Fruit fly (Drosophila melanogaster) Kc167 (cell line): ENCODE results near the gene CG15247.

Experiments
- Myc ChIP-seq: fragments of >200 bp; optimal IDR thresholded peaks from 2 replicates; lab custom pipeline; 2017; ENCODE audit warnings: missing external identifiers
- Sin3A ChIP-seq: fragments of >200 bp; optimal IDR thresholded peaks from 2 replicates; lab custom pipeline; 2018; ENCODE audit warnings: missing external identifiers
- h ChIP-seq: fragments of >200 bp; optimal IDR thresholded peaks from 3 replicates; lab custom pipeline; 2018; ENCODE audit warnings: missing external identifiers
- insv ChIP-seq: fragments of >200 bp; optimal IDR thresholded peaks from 3 replicates; lab custom pipeline; 2018; ENCODE audit warnings: missing external identifiers
- psq ChIP-seq: fragments of >200 bp; optimal IDR thresholded peaks from 2 replicates; lab custom pipeline; 2017; ENCODE audit warnings: missing external identifiers
- ttk ChIP-seq: sonication (Bioruptor generic); optimal IDR thresholded peaks from 2 replicates; lab custom pipeline; 2017; ENCODE audit warnings: missing external identifiers

CG15247 gene

DNA sequence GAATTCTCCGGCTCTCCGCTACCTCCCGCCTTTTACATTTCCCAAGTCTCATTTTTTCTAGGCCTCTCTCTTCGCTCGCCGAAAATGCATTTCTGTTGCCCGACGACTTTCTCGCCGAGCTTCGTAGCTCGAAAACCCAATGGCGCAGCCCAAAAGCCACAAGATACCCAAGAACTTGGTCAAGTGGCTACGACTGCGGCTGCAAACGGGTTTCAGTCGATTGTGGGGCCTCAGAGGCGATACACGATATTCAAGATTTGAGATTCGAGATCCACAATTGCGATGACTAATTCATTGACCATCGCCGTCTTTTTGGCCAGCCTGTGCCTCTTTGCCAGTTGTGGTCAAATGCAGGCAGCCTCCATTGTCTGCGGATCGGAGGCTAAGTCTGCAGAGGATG is 5.3 kb upstream of the CG15247 start, which contains the start of gene CG9689:
CG9689 (plus strand) TSS at position 208 of the 400 bp plus-strand sequence.
- TF ChIP-seq Myc (lab: Kevin White, UChicago) (no peak), ttk (no peak), h (no peak), insv (lab: Kevin White, UChicago) (no peak), Sin3A (lab: Kevin White, UChicago) (no peak), psq (lab: Kevin White, UChicago) (no peak)

- TF ChIP-seq h (no peak), Myc (lab: Kevin White, UChicago) (no peak), psq (lab: Kevin White, UChicago) (no peak), Sin3A (lab: Kevin White, UChicago) (no peak), insv (lab: Kevin White, UChicago) (no peak), ttk (no peak)
Observed at dm6 chrX:9879570-9879969, 3.1 kb upstream of the CG15247 start, which contains the start of gene CG9686. TSS of gene CG9686 (plus strand) at chrX:9879870.

DNA sequence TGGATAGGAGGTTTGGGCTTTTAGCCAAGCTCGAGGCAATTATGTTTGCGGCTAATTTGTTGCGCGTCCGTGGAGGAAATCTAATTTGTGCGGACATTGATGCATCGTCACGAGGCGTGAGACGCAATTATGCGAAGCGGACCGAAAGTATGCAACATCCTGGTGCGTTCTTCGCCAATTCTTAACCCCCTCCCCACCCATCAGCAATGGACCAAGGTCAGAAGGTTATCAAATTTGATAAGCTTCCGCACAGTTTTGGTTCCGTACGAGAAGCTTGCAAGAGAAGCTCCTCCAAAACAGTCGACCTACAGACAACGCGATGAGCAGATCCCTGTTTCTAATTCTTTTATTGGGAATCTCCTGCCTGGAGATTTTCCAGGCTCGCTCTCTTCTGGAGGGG is 1.7 kb upstream of the CG15247 start, which contains the start of gene CG1468:
CG1468 (plus strand) TSS at position 298 of the 400 bp plus-strand sequence.
- TF ChIP-seq insv (lab: Kevin White, UChicago) (no peak), Sin3A (lab: Kevin White, UChicago) (no peak), h (no peak), ttk (no peak), psq (lab: Kevin White, UChicago) (no peak), Myc (lab: Kevin White, UChicago) (no peak)

dm6 chrX:9877240-9877639 is 768 bp upstream of the CG15247 start:
- TF ChIP-seq insv (lab: Kevin White, UChicago) = no peak
- TF ChIP-seq Sin3A (lab: Kevin White, UChicago) = no peak
- no peak for TF ChIP-seq psq (lab: Kevin White, UChicago)
- TF ChIP-seq h = no peak
- TF ChIP-seq ttk = no peak
- TF ChIP-seq Myc (lab: Kevin White, UChicago) = no peak

- TF ChIP-seq Sin3A (lab: Kevin White, UChicago) (no peak), insv (lab: Kevin White, UChicago) (no peak), Myc (lab: Kevin White, UChicago) (no peak), ttk (no peak), h (no peak), psq (lab: Kevin White, UChicago) (no peak)
Observed at dm6 chrX:9873917-9874316, 2.6 kb downstream of the CG15247 start, which contains the start of gene CG32695. TSS of gene CG32695 (minus strand) at chrX:9874057.

DNA sequence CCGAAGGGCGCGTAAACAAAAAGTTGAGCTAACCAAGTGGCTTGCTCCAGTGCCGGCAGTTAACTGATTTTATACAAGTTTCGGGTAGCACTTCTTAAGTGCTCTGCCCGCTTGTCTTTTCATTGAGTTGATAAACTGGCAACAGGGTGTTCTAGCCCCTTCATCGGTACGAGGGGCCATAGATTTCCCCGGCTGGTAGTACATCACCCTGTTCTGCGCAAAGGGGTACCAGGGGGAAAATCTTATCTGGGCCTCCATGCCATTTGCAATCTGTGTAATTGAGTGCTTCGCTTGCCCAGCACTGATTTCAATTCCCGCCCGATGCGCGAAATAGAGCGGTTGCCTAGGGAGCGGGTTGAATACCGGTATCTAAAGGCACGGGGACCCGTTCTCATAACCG is 4.8 kb downstream of the CG15247 start, which contains the start of gene CG45061:
CG45061 (minus strand) TSS at position 71 of the 400 bp plus-strand sequence.
- TF ChIP-seq Myc (lab: Kevin White, UChicago) = no peak
- TF ChIP-seq insv (lab: Kevin White, UChicago) = no peak
- no peak for TF ChIP-seq h
- no peak for TF ChIP-seq psq (lab: Kevin White, UChicago)
- no peak for TF ChIP-seq ttk
- TF ChIP-seq Sin3A (lab: Kevin White, UChicago) = no peak

DNA sequence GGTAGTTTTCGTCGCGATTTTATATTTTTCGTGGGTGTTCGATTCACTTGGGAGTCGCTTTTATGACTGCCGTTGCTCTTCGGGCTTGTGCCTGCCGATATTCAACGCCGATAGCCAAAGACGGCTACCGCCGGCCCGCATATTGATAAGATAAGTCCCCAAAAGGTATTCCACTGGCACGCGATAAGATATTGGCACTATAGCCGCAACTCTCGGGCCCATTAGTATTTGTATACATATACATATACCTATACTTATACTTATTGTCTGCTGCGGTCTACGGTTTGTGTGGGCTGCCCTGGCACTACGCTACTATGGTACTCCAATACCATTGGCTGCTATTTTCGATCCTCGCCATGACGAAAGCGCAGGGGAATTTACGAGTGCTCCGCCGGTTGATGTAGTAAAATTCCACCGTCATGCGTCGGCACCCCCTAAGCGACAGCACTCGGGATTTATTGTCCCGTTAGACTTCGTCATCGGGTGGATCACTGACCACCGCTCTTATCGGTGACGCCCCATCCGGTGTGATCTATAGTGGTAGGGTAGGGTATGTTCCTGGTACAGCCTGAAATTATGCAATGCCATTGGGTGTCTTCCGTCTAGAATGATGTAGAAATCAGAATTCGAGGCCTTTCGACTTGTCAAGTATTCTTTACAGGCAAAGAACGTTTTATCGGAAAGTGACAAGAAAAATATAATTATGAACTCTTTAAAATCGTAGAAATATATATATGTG is 7.8 kb downstream of the CG15247 start, which contains the start of gene CG45060:
CG45060 (minus strand) TSS at position 59 of the 739 bp plus-strand sequence.
- TF ChIP-seq Myc (lab: Kevin White, UChicago) (no peak), h (no peak), psq (lab: Kevin White, UChicago) (no peak), insv (lab: Kevin White, UChicago) (no peak), Sin3A (lab: Kevin White, UChicago) (no peak), ttk (no peak)

- TF ChIP-seq insv (lab: Kevin White, UChicago) (no peak), Myc (lab: Kevin White, UChicago) (no peak), h (no peak), Sin3A (lab: Kevin White, UChicago) (no peak), ttk (no peak), psq (lab: Kevin White, UChicago) (no peak)
Observed at dm6 chrX:9864882-9865281, 11.6 kb downstream of the CG15247 start, which contains the start of gene Ser7. TSS of gene Ser7 (plus strand) at chrX:9865233.

DNA sequence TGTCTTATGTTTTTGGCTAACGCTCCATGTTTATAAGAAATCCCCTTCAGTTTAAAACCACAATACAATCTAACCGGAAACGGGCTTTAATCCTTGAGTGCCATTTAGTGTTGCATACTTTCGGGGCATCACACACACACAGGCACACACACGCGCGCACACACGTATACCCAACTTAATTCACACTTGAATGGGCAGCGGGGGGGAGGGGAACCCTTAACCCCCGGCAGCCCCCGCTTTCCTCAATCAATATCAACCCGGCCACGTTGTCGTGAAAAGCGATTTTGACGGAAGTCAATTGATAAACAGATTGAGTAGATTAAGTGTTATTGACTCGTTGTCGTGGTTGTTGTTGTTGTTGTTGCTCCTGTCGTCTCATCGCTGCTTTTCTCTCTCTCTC is 28.9 kb downstream of the CG15247 start:
- TF ChIP-seq Sin3A (lab: Kevin White, UChicago) (no peak), Myc (lab: Kevin White, UChicago) (no peak), psq (lab: Kevin White, UChicago) (no peak), ttk (no peak), h (no peak), insv (lab: Kevin White, UChicago) (no peak)

- TF ChIP-seq psq (lab: Kevin White, UChicago) = no peak
- no peak for TF ChIP-seq Myc (lab: Kevin White, UChicago)
- TF ChIP-seq h = no peak
- TF ChIP-seq ttk = no peak
- TF ChIP-seq Sin3A (lab: Kevin White, UChicago) = no peak
- no peak for TF ChIP-seq insv (lab: Kevin White, UChicago)
Observed at dm6 chrX:9833028-9833427, 43.4 kb downstream of the CG15247 start.

DNA sequence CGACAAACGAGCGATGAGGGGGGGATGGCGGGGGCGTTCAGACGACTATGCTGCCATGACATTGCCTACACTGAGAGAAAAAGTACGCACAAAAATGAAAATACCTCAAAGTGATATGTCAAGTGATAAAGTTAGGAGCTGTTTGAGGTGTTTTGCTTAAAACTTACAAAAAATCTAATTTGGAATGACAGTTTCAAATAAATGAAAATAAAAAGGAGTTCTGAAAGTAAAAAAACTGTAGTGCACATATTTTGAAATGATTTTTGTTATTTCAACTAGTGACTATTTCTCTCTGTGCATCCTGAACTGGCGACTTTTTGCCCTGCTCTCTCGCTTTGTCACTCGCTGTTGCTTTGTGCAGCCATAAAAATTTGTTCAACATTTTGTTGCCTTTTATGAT is 46.6 kb downstream of the CG15247 start:
- TF ChIP-seq insv (lab: Kevin White, UChicago) (no peak), Myc (lab: Kevin White, UChicago) (no peak), h (no peak)
